Worm (Caenorhabditis elegans): ENCODE results near the gene nlp-68.
A peak's percentile ranks its signal among the peaks of the same experiment; 100 is the strongest.

nlp-68 gene

DNA sequence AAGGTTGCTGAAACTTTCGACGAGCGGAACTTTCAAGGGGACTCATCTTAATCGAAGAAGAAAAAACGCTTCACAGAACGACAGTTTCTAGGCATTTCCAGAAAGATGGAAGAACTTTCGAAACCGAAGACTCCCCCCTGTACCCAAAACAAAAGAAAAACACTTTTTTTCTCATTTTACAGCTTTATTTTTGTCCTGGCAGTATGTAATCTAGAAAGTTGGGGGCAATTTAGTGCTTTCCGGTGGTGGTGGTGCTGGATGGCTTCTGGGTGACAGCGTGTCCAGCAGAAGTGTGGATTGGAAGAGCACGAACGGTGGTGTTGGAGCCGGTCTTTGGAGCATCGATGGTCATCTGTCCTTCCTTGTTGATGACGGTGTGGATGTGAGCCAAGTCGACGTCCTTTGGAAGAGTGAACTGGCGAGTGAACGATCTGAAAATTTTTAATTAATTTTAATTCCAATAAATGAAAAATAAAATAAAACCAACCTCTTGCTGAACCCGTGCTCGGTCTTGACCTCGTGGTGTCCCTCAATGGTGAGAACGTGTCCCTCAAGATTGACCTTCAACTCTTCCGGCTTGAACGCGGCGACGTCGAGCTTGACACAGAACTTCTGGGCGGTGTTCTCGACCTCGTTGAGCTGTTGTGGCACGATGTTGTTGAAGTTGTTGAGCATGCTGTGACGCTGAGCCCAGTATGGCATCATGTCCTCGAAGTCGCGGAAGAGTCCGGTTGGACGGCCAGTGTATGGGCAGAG lies 32.8 kb downstream of the nlp-68 start (continued):
- 0 out of 2 replicates have a peak, but pooled peaks have one; percentile 6 for TF ChIP-seq F37B4.10 (GFP tag; IDR thresholded peaks at IDR 0.05)
- TF ChIP-seq lsl-1 (GFP tag; optimal IDR thresholded peaks at IDR 0.05) = peak; percentile 48
- TF ChIP-seq lir-1 (GFP tag; conservative IDR thresholded peaks at IDR 0.05) = no peak; the same call in 1 of the 2 replicates
- peak; percentile 80 for TF ChIP-seq snpc-1.3 (tag; optimal IDR thresholded peaks at IDR 0.05; ENCODE audit: insufficient read depth)
- TF ChIP-seq hlh-26 (GFP tag; conservative IDR thresholded peaks at IDR 0.05) = no peak
- TF ChIP-seq unc-130 (GFP tag; optimal IDR thresholded peaks at IDR 0.05) = peak; percentile 51
- peak; percentile 48; the same call in 1 of the 2 replicates for TF ChIP-seq Y67H2A.10 (GFP tag; conservative IDR thresholded peaks at IDR 0.05)
- TF ChIP-seq F39B2.1 (GFP tag; IDR thresholded peaks at IDR 0.05) = peak; percentile 5
- TF ChIP-seq madf-6 (GFP tag; IDR thresholded peaks at IDR 0.05) = peak; percentile 83
- TF ChIP-seq madf-3 (GFP tag; IDR thresholded peaks at IDR 0.05) = peak; percentile 41; the same call in 1 of the 2 replicates
- TF ChIP-seq die-1 (tag; optimal IDR thresholded peaks at IDR 0.05) = peak; percentile 22
- peak; percentile 96 for TF ChIP-seq lin-26 (GFP tag; IDR thresholded peaks at IDR 0.05)
- TF ChIP-seq nfyb-1 (GFP tag; IDR thresholded peaks at IDR 0.05) = no peak
- TF ChIP-seq rcor-1 (GFP tag; IDR thresholded peaks at IDR 0.05) = peak; percentile 69
- TF ChIP-seq B0336.3 (GFP tag; IDR thresholded peaks at IDR 0.05) = peak; percentile 97
- no peak for TF ChIP-seq xnd-1 (tag; optimal IDR thresholded peaks at IDR 0.05)
- no peak for TF ChIP-seq mel-28 (tag; optimal IDR thresholded peaks at IDR 0.05; ENCODE audit: borderline replicate concordance)
- TF ChIP-seq dox-1 (GFP tag; IDR thresholded peaks at IDR 0.05) = peak; percentile 79
- peak; percentile 40; the same call in 1 of the 2 replicates for TF ChIP-seq ceh-100 (GFP tag; IDR thresholded peaks at IDR 0.05)
- peak; percentile 51 for TF ChIP-seq snpc-4 (GFP tag; optimal IDR thresholded peaks at IDR 0.05)
- TF ChIP-seq snpc-4 (tag; optimal IDR thresholded peaks at IDR 0.05) = peak in 3 of 4 experiments; percentile 9 to 78 (median 29)
- no peak for TF ChIP-seq hlh-12 (tag; optimal IDR thresholded peaks at IDR 0.05)
- peak; percentile 50; the same call in 1 of the 2 replicates for TF ChIP-seq ceh-91 (GFP tag; IDR thresholded peaks at IDR 0.05)
- TF ChIP-seq pbrm-1 (GFP tag; IDR thresholded peaks at IDR 0.05) = peak; percentile 59
- TF ChIP-seq cebp-2 (GFP tag; IDR thresholded peaks at IDR 0.05) = no peak
- TF ChIP-seq Y56A3A.18 (GFP tag; IDR thresholded peaks at IDR 0.05) = peak; percentile 46; the same call in 1 of the 2 replicates
- peak; percentile 45; the same call in 1 of the 2 replicates for TF ChIP-seq C17E4.6 (GFP tag; IDR thresholded peaks at IDR 0.05)
- no peak for TF ChIP-seq bed-1 (GFP tag; IDR thresholded peaks at IDR 0.05)
- peak; percentile 13 for TF ChIP-seq egl-44 (GFP tag; IDR thresholded peaks at IDR 0.05)
- no peak for TF ChIP-seq sdz-38 (tag; optimal IDR thresholded peaks at IDR 0.05)
- no peak for TF ChIP-seq fkh-3 (tag; optimal IDR thresholded peaks at IDR 0.05)
- no peak for TF ChIP-seq lag-1 (GFP tag; IDR thresholded peaks at IDR 0.05)
- TF ChIP-seq cebp-1 (GFP tag; IDR thresholded peaks at IDR 0.05) = no peak
- TF ChIP-seq cebp-1 (tag; optimal IDR thresholded peaks at IDR 0.05) = peak; percentile 76
- no peak for TF ChIP-seq T07F8.4 (tag; optimal IDR thresholded peaks at IDR 0.05)
- TF ChIP-seq tbx-9 (tag; optimal IDR thresholded peaks at IDR 0.05; ENCODE audit: borderline replicate concordance) = no peak

ce11 chrIII:10505182-10505581 lies 33.8 kb downstream of the nlp-68 start, which contains the start of the genes taf-11.3 and urm-1:
Gene taf-11.3, minus strand, starts transcription at chrIII:10505250.
Gene urm-1, plus strand, starts transcription at chrIII:10505480.
- TF ChIP-seq xnd-1 (tag; optimal IDR thresholded peaks at IDR 0.05) (no peak), ccch-3 (GFP tag; optimal IDR thresholded peaks at IDR 0.05) (no peak), nhr-179 (tag; optimal IDR thresholded peaks at IDR 0.05) (no peak), D2030.7 (GFP tag; IDR thresholded peaks at IDR 0.05) (no peak; the same call in 1 of the 2 replicates), rpc-1 (optimal IDR thresholded peaks at IDR 0.05) (no peak), rpc-1 (tag; optimal IDR thresholded peaks at IDR 0.05) (no peak), snpc-3.4 (tag; optimal IDR thresholded peaks at IDR 0.05) (peak; percentile 21), atf-7 (tag; optimal IDR thresholded peaks at IDR 0.05) (no peak), mcd-1 (GFP tag; IDR thresholded peaks at IDR 0.05) (peak; percentile 92), efl-1 (GFP tag; optimal IDR thresholded peaks at IDR 0.05) (peak; percentile 50), ceh-79 (tag; optimal IDR thresholded peaks at IDR 0.05) (no peak), ztf-3 (GFP tag; optimal IDR thresholded peaks at IDR 0.05) (no peak), tbx-9 (tag; optimal IDR thresholded peaks at IDR 0.05; ENCODE audit: borderline replicate concordance) (no peak), attf-5 (GFP tag; optimal IDR thresholded peaks at IDR 0.05) (peak; percentile 55), chd-7 (tag; optimal IDR thresholded peaks at IDR 0.05) (no peak), dpl-1 (GFP tag; optimal IDR thresholded peaks at IDR 0.05) (peak; percentile 60)
